ENCODE assay signal across 3 fruit fly cellular contexts in the genomic region with DNA sequence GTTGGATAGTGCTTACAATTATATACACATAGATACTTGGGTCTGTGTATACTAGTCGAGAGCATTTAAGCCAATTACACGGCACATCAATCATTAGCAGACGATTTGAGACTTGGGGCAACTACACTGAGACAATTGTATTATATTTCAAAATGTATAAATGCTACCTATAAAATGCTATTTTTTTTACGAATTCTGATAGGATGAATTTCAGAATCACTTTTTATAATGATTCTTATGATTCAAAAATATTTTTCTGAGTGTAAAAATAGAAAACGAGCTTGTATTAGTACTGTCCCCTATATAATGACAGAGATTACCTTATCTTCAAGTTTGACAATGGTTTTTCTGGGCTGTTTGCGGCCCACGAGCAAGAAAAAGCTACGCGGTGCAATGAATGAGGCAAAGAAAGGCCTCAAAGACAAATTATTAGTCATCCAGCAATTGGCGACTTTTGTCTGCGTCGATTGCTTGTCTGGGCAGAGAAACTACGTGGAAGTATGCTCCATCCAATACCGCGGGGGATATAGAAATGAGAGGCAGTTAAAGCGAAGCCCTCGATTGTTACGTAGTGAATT.
TF ChIP-seq lines count a peak whose summit lies in the region.

No protein-coding gene starts in this region.

TF ChIP-seq in whole organism, adult, 20 proteins besides CTCF, POLR2A, EP300 and RAD21 (continued from another document):
- TF ChIP-seq Mnt (GFP tag; optimal IDR thresholded peaks at IDR 0.05; lab: Kevin White, UChicago) (peak; percentile 32), Hr96 (GFP tag; optimal IDR thresholded peaks at IDR 0.05; lab: Kevin White, UChicago) (peak; percentile 73), toe (GFP tag; optimal IDR thresholded peaks at IDR 0.05; lab: Kevin White, UChicago) (peak; percentile 65)

TF ChIP-seq in whole organism, embryonic, 481 proteins besides CTCF, POLR2A, EP300 and RAD21 (continued from another document and continues in another):
- TF ChIP-seq CG9797 (GFP tag; optimal IDR thresholded peaks at IDR 0.05; lab: Kevin White, UChicago) (no peak), hth (optimal IDR thresholded peaks at IDR 0.05; lab: Kevin White, UChicago) (no peak), CG5245 (GFP tag; optimal IDR thresholded peaks at IDR 0.05; lab: Kevin White, UChicago) (peak; percentile 67), crp (GFP tag; optimal IDR thresholded peaks at IDR 0.05; lab: Kevin White, UChicago) (no peak), stc (GFP tag; IDR thresholded peaks at IDR 0.05; lab: Robert Waterston, UW) (peak; percentile 76), wek (GFP tag; optimal IDR thresholded peaks at IDR 0.05; lab: Kevin White, UChicago) (no peak), CG13296 (GFP tag; optimal IDR thresholded peaks at IDR 0.05; lab: Kevin White, UChicago) (peak; percentile 70), Sox102F (GFP tag; optimal IDR thresholded peaks at IDR 0.05; lab: Kevin White, UChicago) (peak; percentile 80), eve (GFP tag; optimal IDR thresholded peaks at IDR 0.05; lab: Kevin White, UChicago) (no peak), Gug (GFP tag; IDR thresholded peaks at IDR 0.05; lab: Robert Waterston, UW) (peak; percentile 49; the same call in 1 of the 4 replicates), Hand (GFP tag; optimal IDR thresholded peaks at IDR 0.05; lab: Kevin White, UChicago) (peak; percentile 36), Stat92E (GFP tag; optimal IDR thresholded peaks at IDR 0.05; lab: Kevin White, UChicago) (peak in 1 of 3 experiments; percentile 23), kay (GFP tag; optimal IDR thresholded peaks at IDR 0.05; lab: Kevin White, UChicago) (peak; percentile 76), sens (GFP tag; lab: Kevin White, UChicago) (peak; percentile 97), knrl (GFP tag; IDR thresholded peaks at IDR 0.05; lab: Robert Waterston, UW; ENCODE audit: partially characterized antibody) (no peak), H2.0 (GFP tag; IDR thresholded peaks at IDR 0.05; lab: Robert Waterston, UW) (peak; percentile 76), HLH3B (GFP tag; IDR thresholded peaks at IDR 0.05; lab: Robert Waterston, UW) (peak; percentile 85), ATbp (GFP tag; optimal IDR thresholded peaks at IDR 0.05; lab: Kevin White, UChicago) (peak; percentile 8), zfh2 (GFP tag; optimal IDR thresholded peaks at IDR 0.05; lab: Kevin White, UChicago) (peak; percentile 12), CG9876 (GFP tag; optimal IDR thresholded peaks at IDR 0.05; lab: Kevin White, UChicago) (no peak), cg (GFP tag; optimal IDR thresholded peaks at IDR 0.05; lab: Kevin White, UChicago) (peak; percentile 49), CG6175 (GFP tag; IDR thresholded peaks at IDR 0.05; lab: Robert Waterston, UW) (no peak), fd64A (GFP tag; optimal IDR thresholded peaks at IDR 0.05; lab: Kevin White, UChicago) (no peak), CG10209 (GFP tag; optimal IDR thresholded peaks at IDR 0.05; lab: Kevin White, UChicago) (peak; percentile 28), CG2712 (tag; optimal IDR thresholded peaks at IDR 0.05; lab: Kevin White, UChicago) (peak; percentile 87), CG16863 (GFP tag; optimal IDR thresholded peaks at IDR 0.05; lab: Kevin White, UChicago) (peak; percentile 50), CG2678 (tag; optimal IDR thresholded peaks at IDR 0.05; lab: Kevin White, UChicago) (peak; percentile 88), CG6654 (GFP tag; optimal IDR thresholded peaks at IDR 0.05; lab: Kevin White, UChicago) (no peak), CG10565 (GFP tag; optimal IDR thresholded peaks at IDR 0.05; lab: Kevin White, UChicago) (no peak), lmd (GFP tag; IDR thresholded peaks at IDR 0.05; lab: Robert Waterston, UW) (peak; percentile 85), pzg (GFP tag; optimal IDR thresholded peaks at IDR 0.05; lab: Kevin White, UChicago) (no peak), CG34376 (GFP tag; optimal IDR thresholded peaks at IDR 0.05; lab: Kevin White, UChicago) (no peak), CG1024 (GFP tag; IDR thresholded peaks at IDR 0.05; lab: Robert Waterston, UW) (peak; percentile 74), ssp (GFP tag; IDR thresholded peaks at IDR 0.05; lab: Robert Waterston, UW) (peak; percentile 65), CG30403 (GFP tag; optimal IDR thresholded peaks at IDR 0.05; lab: Kevin White, UChicago) (peak; percentile 75), ham (GFP tag; IDR thresholded peaks at IDR 0.05; lab: Robert Waterston, UW) (no peak), Deaf1 (tag; optimal IDR thresholded peaks at IDR 0.05; lab: Kevin White, UChicago) (no peak), B-H1 (GFP tag; IDR thresholded peaks at IDR 0.05; lab: Robert Waterston, UW) (peak; percentile 72), CG18599 (GFP tag; optimal IDR thresholded peaks at IDR 0.05; lab: Kevin White, UChicago) (peak; percentile 85), CG11085 (GFP tag; IDR thresholded peaks at IDR 0.05; lab: Robert Waterston, UW) (peak; percentile 70), tgo (GFP tag; IDR thresholded peaks at IDR 0.05; lab: Robert Waterston, UW) (peak; percentile 84), CG17568 (GFP tag; optimal IDR thresholded peaks at IDR 0.05; lab: Kevin White, UChicago) (no peak), bcd (GFP tag; optimal IDR thresholded peaks at IDR 0.05; lab: Kevin White, UChicago) (peak; percentile 34), YL-1 (GFP tag; optimal IDR thresholded peaks at IDR 0.05; lab: Kevin White, UChicago) (no peak), corto (GFP tag; optimal IDR thresholded peaks at IDR 0.05; lab: Kevin White, UChicago) (no peak), Drgx (GFP tag; IDR thresholded peaks at IDR 0.05; lab: Robert Waterston, UW) (peak; percentile 71), tio (GFP tag; optimal IDR thresholded peaks at IDR 0.05; lab: Kevin White, UChicago) (no peak), cwo (GFP tag; optimal IDR thresholded peaks at IDR 0.05; lab: Kevin White, UChicago) (peak; percentile 84), mirr (GFP tag; optimal IDR thresholded peaks at IDR 0.05; lab: Kevin White, UChicago) (peak; percentile 8), Dad (GFP tag; optimal IDR thresholded peaks at IDR 0.05; lab: Kevin White, UChicago) (peak; percentile 52), HmgZ (tag; optimal IDR thresholded peaks at IDR 0.05; lab: Kevin White, UChicago) (peak; percentile 67), Ptx1 (GFP tag; IDR thresholded peaks at IDR 0.05; lab: Robert Waterston, UW) (peak; percentile 91), CG14050 (GFP tag; IDR thresholded peaks at IDR 0.05; lab: Robert Waterston, UW) (peak; percentile 45; the same call in 1 of the 3 replicates), croc (GFP tag; conservative IDR thresholded peaks at IDR 0.05; lab: Robert Waterston, UW) (peak; percentile 40; the same call in 2 of the 3 replicates), org-1 (GFP tag; optimal IDR thresholded peaks at IDR 0.05; lab: Kevin White, UChicago) (peak; percentile 60), oc (tag; optimal IDR thresholded peaks at IDR 0.05; lab: Kevin White, UChicago) (peak; percentile 79), CG15601 (tag; optimal IDR thresholded peaks at IDR 0.05; lab: Kevin White, UChicago) (no peak), CG6791 (GFP tag; IDR thresholded peaks at IDR 0.05; lab: Robert Waterston, UW; ENCODE audit: partially characterized antibody) (no peak), CG8478 (optimal IDR thresholded peaks at IDR 0.05; lab: Kevin White, UChicago) (no peak), Ets65A (GFP tag; lab: Kevin White, UChicago) (peak; percentile 84), run (tag; optimal IDR thresholded peaks at IDR 0.05; lab: Kevin White, UChicago) (no peak), repo (GFP tag; optimal IDR thresholded peaks at IDR 0.05; lab: Kevin White, UChicago) (no peak)

TF ChIP-seq in whole organism, prepupa, 60 proteins besides CTCF, POLR2A, EP300 and RAD21 (continued from another document):
- TF ChIP-seq Smox (GFP tag; optimal IDR thresholded peaks at IDR 0.05; lab: Kevin White, UChicago) (no peak), achi (GFP tag; optimal IDR thresholded peaks at IDR 0.05; lab: Kevin White, UChicago) (no peak), Sox15 (GFP tag; optimal IDR thresholded peaks at IDR 0.05; lab: Kevin White, UChicago) (no peak), Met (GFP tag; optimal IDR thresholded peaks at IDR 0.05; lab: Kevin White, UChicago) (no peak), CG15336 (GFP tag; IDR thresholded peaks at IDR 0.05; lab: Robert Waterston, UW) (peak; percentile 73), cyc (GFP tag; optimal IDR thresholded peaks at IDR 0.05; lab: Kevin White, UChicago) (peak; percentile 32), CG4318 (GFP tag; optimal IDR thresholded peaks at IDR 0.05; lab: Kevin White, UChicago) (no peak), CG10631 (GFP tag; optimal IDR thresholded peaks at IDR 0.05; lab: Kevin White, UChicago) (no peak), CG11902 (GFP tag; optimal IDR thresholded peaks at IDR 0.05; lab: Kevin White, UChicago) (peak; percentile 25), pdm3 (GFP tag; optimal IDR thresholded peaks at IDR 0.05; lab: Kevin White, UChicago) (no peak), topi (GFP tag; optimal IDR thresholded peaks at IDR 0.05; lab: Kevin White, UChicago) (no peak), CG10669 (GFP tag; optimal IDR thresholded peaks at IDR 0.05; lab: Kevin White, UChicago) (no peak), eg (GFP tag; IDR thresholded peaks at IDR 0.05; lab: Robert Waterston, UW) (peak; percentile 85), CG11294 (GFP tag; IDR thresholded peaks at IDR 0.05; lab: Robert Waterston, UW) (peak; percentile 47; the same call in 1 of the 2 replicates), CG9139 (GFP tag; optimal IDR thresholded peaks at IDR 0.05; lab: Kevin White, UChicago) (no peak), esn (GFP tag; optimal IDR thresholded peaks at IDR 0.05; lab: Kevin White, UChicago) (peak; percentile 63), CG3919 (GFP tag; optimal IDR thresholded peaks at IDR 0.05; lab: Kevin White, UChicago) (no peak), spab (GFP tag; optimal IDR thresholded peaks at IDR 0.05; lab: Kevin White, UChicago) (no peak), Ets21C (GFP tag; optimal IDR thresholded peaks at IDR 0.05; lab: Kevin White, UChicago) (no peak), CG6163 (GFP tag; IDR thresholded peaks at IDR 0.05; lab: Robert Waterston, UW) (peak; percentile 66), Ets96B (tag; optimal IDR thresholded peaks at IDR 0.05; lab: Kevin White, UChicago) (no peak), Eip93F (GFP tag; optimal IDR thresholded peaks at IDR 0.05; lab: Kevin White, UChicago) (no peak), dsx (GFP tag; optimal IDR thresholded peaks at IDR 0.05; lab: Kevin White, UChicago; ENCODE audit: poor library complexity, severe bottlenecking) (peak; percentile 35), CG32006 (GFP tag; optimal IDR thresholded peaks at IDR 0.05; lab: Kevin White, UChicago) (no peak), Gug (GFP tag; IDR thresholded peaks at IDR 0.05; lab: Robert Waterston, UW) (peak; percentile 67), net (GFP tag; optimal IDR thresholded peaks at IDR 0.05; lab: Kevin White, UChicago) (no peak), Hr4 (GFP tag; optimal IDR thresholded peaks at IDR 0.05; lab: Kevin White, UChicago) (no peak)
